ENCODE assay signal across 3 fruit fly cellular contexts in genomic region chr2L:10856328-10856942, dm6.
A peak's percentile ranks its signal among the peaks of the same experiment; 100 is the strongest.
TF ChIP-seq lines count a peak whose summit lies in the region.

Gene Dnz1 (minus strand): TSS chr2L:10856644.

TF ChIP-seq in whole organism, adult, 20 proteins besides CTCF, POLR2A, EP300 and RAD21 (continued from another document):
- TF ChIP-seq CG14711 (tag; optimal IDR thresholded peaks at IDR 0.05; lab: Kevin White, UChicago) (peak; percentile 59), ovo (GFP tag; optimal IDR thresholded peaks at IDR 0.05; lab: Kevin White, UChicago) (no peak)

TF ChIP-seq in whole organism, embryonic, 481 proteins besides CTCF, POLR2A, EP300 and RAD21 (continued from another document and continues in another):
- TF ChIP-seq cwo (GFP tag; optimal IDR thresholded peaks at IDR 0.05; lab: Kevin White, UChicago) (peak; percentile 38), CG15696 (tag; optimal IDR thresholded peaks at IDR 0.05; lab: Kevin White, UChicago) (peak; percentile 34), Max (GFP tag; optimal IDR thresholded peaks at IDR 0.05; lab: Kevin White, UChicago) (no peak), Hand (GFP tag; optimal IDR thresholded peaks at IDR 0.05; lab: Kevin White, UChicago) (no peak), crc (GFP tag; optimal IDR thresholded peaks at IDR 0.05; lab: Kevin White, UChicago) (no peak), CG7556 (GFP tag; optimal IDR thresholded peaks at IDR 0.05; lab: Kevin White, UChicago) (peak; percentile 16), Camta (GFP tag; optimal IDR thresholded peaks at IDR 0.05; lab: Kevin White, UChicago) (peak; percentile 3), bigmax (GFP tag; optimal IDR thresholded peaks at IDR 0.05; lab: Kevin White, UChicago) (no peak), Dek (tag; optimal IDR thresholded peaks at IDR 0.05; lab: Kevin White, UChicago) (peak; percentile 39), unc-4 (GFP tag; IDR thresholded peaks at IDR 0.05; lab: Robert Waterston, UW; ENCODE audit: partially characterized antibody) (no peak), Kr (GFP tag; optimal IDR thresholded peaks at IDR 0.05; lab: Kevin White, UChicago) (no peak), CG10979 (tag; optimal IDR thresholded peaks at IDR 0.05; lab: Kevin White, UChicago) (peak; percentile 53), oc (tag; optimal IDR thresholded peaks at IDR 0.05; lab: Kevin White, UChicago) (peak; percentile 10), CG6813 (GFP tag; optimal IDR thresholded peaks at IDR 0.05; lab: Kevin White, UChicago) (no peak), CG12769 (tag; optimal IDR thresholded peaks at IDR 0.05; lab: Kevin White, UChicago) (no peak), Atf6 (GFP tag; IDR thresholded peaks at IDR 0.05; lab: Robert Waterston, UW) (peak; percentile 43; the same call in 1 of the 2 replicates), D (optimal IDR thresholded peaks at IDR 0.05; lab: Kevin White, UChicago) (no peak), D (GFP tag; optimal IDR thresholded peaks at IDR 0.05; lab: Kevin White, UChicago) (no peak), usp (GFP tag; optimal IDR thresholded peaks at IDR 0.05; lab: Kevin White, UChicago) (no peak), CG12659 (GFP tag; optimal IDR thresholded peaks at IDR 0.05; lab: Kevin White, UChicago) (peak; percentile 49), Optix (GFP tag; IDR thresholded peaks at IDR 0.05; lab: Robert Waterston, UW) (peak; percentile 46; the same call in 1 of the 3 replicates), jigr1 (GFP tag; IDR thresholded peaks at IDR 0.05; lab: Robert Waterston, UW) (no peak), sqz (GFP tag; optimal IDR thresholded peaks at IDR 0.05; lab: Kevin White, UChicago) (no peak), CG12155 (GFP tag; optimal IDR thresholded peaks at IDR 0.05; lab: Kevin White, UChicago) (peak; percentile 56), CG16815 (GFP tag; optimal IDR thresholded peaks at IDR 0.05; lab: Kevin White, UChicago) (no peak), Dad (GFP tag; optimal IDR thresholded peaks at IDR 0.05; lab: Kevin White, UChicago) (no peak), zf30C (GFP tag; optimal IDR thresholded peaks at IDR 0.05; lab: Kevin White, UChicago) (no peak), tup (GFP tag; optimal IDR thresholded peaks at IDR 0.05; lab: Kevin White, UChicago) (no peak), Xbp1 (GFP tag; optimal IDR thresholded peaks at IDR 0.05; lab: Kevin White, UChicago) (peak; percentile 67), Ets65A (GFP tag; lab: Kevin White, UChicago) (peak; percentile 78), maf-S (GFP tag; optimal IDR thresholded peaks at IDR 0.05; lab: Kevin White, UChicago) (no peak), mirr (GFP tag; optimal IDR thresholded peaks at IDR 0.05; lab: Kevin White, UChicago) (no peak), p53 (GFP tag; optimal IDR thresholded peaks at IDR 0.05; lab: Kevin White, UChicago) (no peak), Usf (GFP tag; optimal IDR thresholded peaks at IDR 0.05; lab: Kevin White, UChicago) (no peak), CG8478 (optimal IDR thresholded peaks at IDR 0.05; lab: Kevin White, UChicago) (no peak), CG18764 (GFP tag; optimal IDR thresholded peaks at IDR 0.05; lab: Kevin White, UChicago) (no peak), CG12071 (GFP tag; optimal IDR thresholded peaks at IDR 0.05; lab: Kevin White, UChicago) (no peak), z (GFP tag; IDR thresholded peaks at IDR 0.05; lab: Robert Waterston, UW) (no peak), btn (GFP tag; optimal IDR thresholded peaks at IDR 0.05; lab: Kevin White, UChicago) (no peak), CG10267 (tag; optimal IDR thresholded peaks at IDR 0.05; lab: Kevin White, UChicago) (peak; percentile 31), Fer2 (tag; optimal IDR thresholded peaks at IDR 0.05; lab: Kevin White, UChicago) (no peak), HLH3B (GFP tag; IDR thresholded peaks at IDR 0.05; lab: Robert Waterston, UW) (peak; percentile 35; the same call in 1 of the 2 replicates), chm (GFP tag; IDR thresholded peaks at IDR 0.05; lab: Robert Waterston, UW) (peak; percentile 58), fru (optimal IDR thresholded peaks at IDR 0.05; lab: Kevin White, UChicago) (no peak), nerfin-2 (GFP tag; IDR thresholded peaks at IDR 0.05; lab: Robert Waterston, UW; ENCODE audit: partially characterized antibody) (no peak), CG14710 (tag; optimal IDR thresholded peaks at IDR 0.05; lab: Kevin White, UChicago) (peak; percentile 43), sima (GFP tag; optimal IDR thresholded peaks at IDR 0.05; lab: Kevin White, UChicago) (no peak), dm (GFP tag; optimal IDR thresholded peaks at IDR 0.05; lab: Kevin White, UChicago) (no peak), pan (optimal IDR thresholded peaks at IDR 0.05; lab: Kevin White, UChicago) (no peak), pan (GFP tag; optimal IDR thresholded peaks at IDR 0.05 in 1 of 2, IDR thresholded peaks at IDR 0.05 in 1 of 2) (peak in 1 of 2 experiments; percentile 47), CG18262 (tag; optimal IDR thresholded peaks at IDR 0.05; lab: Kevin White, UChicago) (peak; percentile 59), fd64A (GFP tag; optimal IDR thresholded peaks at IDR 0.05; lab: Kevin White, UChicago) (no peak), dati (GFP tag; IDR thresholded peaks at IDR 0.05; lab: Robert Waterston, UW) (no peak), lola (GFP tag; optimal IDR thresholded peaks at IDR 0.05; lab: Kevin White, UChicago) (no peak), mam (GFP tag; optimal IDR thresholded peaks at IDR 0.05; lab: Kevin White, UChicago) (peak; percentile 16), CG4854 (GFP tag; optimal IDR thresholded peaks at IDR 0.05; lab: Kevin White, UChicago) (no peak), sens (GFP tag; lab: Kevin White, UChicago) (peak; percentile 83), nau (GFP tag; optimal IDR thresholded peaks at IDR 0.05; lab: Kevin White, UChicago) (no peak), Sox102F (GFP tag; optimal IDR thresholded peaks at IDR 0.05; lab: Kevin White, UChicago) (peak; percentile 48), ap (GFP tag; IDR thresholded peaks at IDR 0.05; lab: Robert Waterston, UW) (no peak; the same call in 1 of the 2 replicates), sr (GFP tag; IDR thresholded peaks at IDR 0.05; lab: Robert Waterston, UW) (no peak), Dip3 (GFP tag; optimal IDR thresholded peaks at IDR 0.05; lab: Kevin White, UChicago) (peak; percentile 32), CG17359 (tag; optimal IDR thresholded peaks at IDR 0.05; lab: Kevin White, UChicago) (peak; percentile 65), chif (GFP tag; optimal IDR thresholded peaks at IDR 0.05; lab: Kevin White, UChicago) (peak; percentile 7 to 23), ranshi (GFP tag; IDR thresholded peaks at IDR 0.05; lab: Robert Waterston, UW) (no peak), Oaz (GFP tag; IDR thresholded peaks at IDR 0.05; lab: Robert Waterston, UW) (no peak), croc (GFP tag; conservative IDR thresholded peaks at IDR 0.05; lab: Robert Waterston, UW) (no peak)

TF ChIP-seq in whole organism, prepupa, 60 proteins besides CTCF, POLR2A, EP300 and RAD21 (continued from another document):
- TF ChIP-seq CG8319 (GFP tag; optimal IDR thresholded peaks at IDR 0.05; lab: Kevin White, UChicago) (no peak), CG3032 (tag; optimal IDR thresholded peaks at IDR 0.05; lab: Kevin White, UChicago) (peak; percentile 61), net (GFP tag; optimal IDR thresholded peaks at IDR 0.05; lab: Kevin White, UChicago) (peak; percentile 50), CG34406 (GFP tag; optimal IDR thresholded peaks at IDR 0.05; lab: Kevin White, UChicago) (peak; percentile 42), lz (GFP tag; optimal IDR thresholded peaks at IDR 0.05; lab: Kevin White, UChicago) (peak; percentile 56), eg (GFP tag; IDR thresholded peaks at IDR 0.05; lab: Robert Waterston, UW) (peak; percentile 28; the same call in 1 of the 3 replicates), Hr4 (GFP tag; optimal IDR thresholded peaks at IDR 0.05; lab: Kevin White, UChicago) (peak; percentile 69), CG6163 (GFP tag; IDR thresholded peaks at IDR 0.05; lab: Robert Waterston, UW) (no peak), CG7368 (GFP tag; optimal IDR thresholded peaks at IDR 0.05; lab: Kevin White, UChicago) (peak; percentile 8), CG6276 (GFP tag; optimal IDR thresholded peaks at IDR 0.05; lab: Kevin White, UChicago) (no peak), CG11762 (GFP tag; optimal IDR thresholded peaks at IDR 0.05; lab: Kevin White, UChicago; ENCODE audit: insufficient read depth) (no peak), Eip93F (GFP tag; optimal IDR thresholded peaks at IDR 0.05; lab: Kevin White, UChicago) (no peak), Met (GFP tag; optimal IDR thresholded peaks at IDR 0.05; lab: Kevin White, UChicago) (peak; percentile 56), esn (GFP tag; optimal IDR thresholded peaks at IDR 0.05; lab: Kevin White, UChicago) (peak; percentile 48), ss (GFP tag; optimal IDR thresholded peaks at IDR 0.05; lab: Kevin White, UChicago) (no peak), fkh (GFP tag; optimal IDR thresholded peaks at IDR 0.05; lab: Kevin White, UChicago) (peak; percentile 57), CG4318 (GFP tag; optimal IDR thresholded peaks at IDR 0.05; lab: Kevin White, UChicago) (no peak), Sox102F (GFP tag; optimal IDR thresholded peaks at IDR 0.05; lab: Kevin White, UChicago) (peak; percentile 25), CG11294 (GFP tag; IDR thresholded peaks at IDR 0.05; lab: Robert Waterston, UW) (0 out of 2 replicates have a peak, but pooled peaks have one; percentile 16), CG8119 (GFP tag; IDR thresholded peaks at IDR 0.05; lab: Robert Waterston, UW) (0 out of 3 replicates have a peak, but pooled peaks have one; percentile 37), pdm3 (GFP tag; optimal IDR thresholded peaks at IDR 0.05; lab: Kevin White, UChicago) (peak; percentile 70), svp (GFP tag; lab: Kevin White, UChicago) (peak; percentile 64), achi (GFP tag; optimal IDR thresholded peaks at IDR 0.05; lab: Kevin White, UChicago) (peak; percentile 34), salr (GFP tag; optimal IDR thresholded peaks at IDR 0.05; lab: Kevin White, UChicago) (peak in 1 of 2 experiments; percentile 17), OdsH (GFP tag; optimal IDR thresholded peaks at IDR 0.05; lab: Kevin White, UChicago) (peak; percentile 49), vri (GFP tag; optimal IDR thresholded peaks at IDR 0.05; lab: Kevin White, UChicago) (no peak), CG10669 (GFP tag; optimal IDR thresholded peaks at IDR 0.05; lab: Kevin White, UChicago) (peak; percentile 2), Sox15 (GFP tag; optimal IDR thresholded peaks at IDR 0.05; lab: Kevin White, UChicago) (peak; percentile 5), Blimp-1 (GFP tag; optimal IDR thresholded peaks at IDR 0.05; lab: Kevin White, UChicago) (no peak), Smox (GFP tag; optimal IDR thresholded peaks at IDR 0.05; lab: Kevin White, UChicago) (peak; percentile 54), dac (GFP tag; optimal IDR thresholded peaks at IDR 0.05; lab: Kevin White, UChicago) (no peak), CG9139 (GFP tag; optimal IDR thresholded peaks at IDR 0.05; lab: Kevin White, UChicago) (no peak), acj6 (GFP tag; optimal IDR thresholded peaks at IDR 0.05; lab: Kevin White, UChicago) (peak; percentile 48), Hr38 (GFP tag; optimal IDR thresholded peaks at IDR 0.05; lab: Kevin White, UChicago) (no peak), CG6792 (GFP tag; optimal IDR thresholded peaks at IDR 0.05; lab: Kevin White, UChicago) (peak; percentile 32), dsx (GFP tag; optimal IDR thresholded peaks at IDR 0.05; lab: Kevin White, UChicago; ENCODE audit: poor library complexity, severe bottlenecking) (peak; percentile 1), Ets96B (tag; optimal IDR thresholded peaks at IDR 0.05; lab: Kevin White, UChicago) (peak; percentile 48), Ets21C (GFP tag; optimal IDR thresholded peaks at IDR 0.05; lab: Kevin White, UChicago) (peak; percentile 33), cyc (GFP tag; optimal IDR thresholded peaks at IDR 0.05; lab: Kevin White, UChicago) (peak; percentile 29), CG16779 (tag; optimal IDR thresholded peaks at IDR 0.05; lab: Kevin White, UChicago) (no peak)
